Fruit fly (Drosophila melanogaster) whole organism, embryonic: ENCODE measurements around the gene Sema5c.

Experiments
- B-H1 ChIP-seq: fragments of 200-800 bp; sonication (Bioruptor generic); IDR thresholded peaks from 3 replicates; pipeline ENCODE4 v1.3.6; 2022; ENCODE audit warnings: missing biosample characterization, missing genetic modification characterization
- CG10209 ChIP-seq: fragments of 200-800 bp; sonication (Bioruptor generic); optimal IDR thresholded peaks from 3 replicates; lab custom pipeline; 2017; ENCODE audit warnings: missing biosample characterization, mild to moderate bottlenecking, missing genetic modification characterization, missing genetic modification reagents
- CG10543 ChIP-seq: fragments of 200-800 bp; sonication (Bioruptor generic); optimal IDR thresholded peaks from 3 replicates; lab custom pipeline; 2017; ENCODE audit warnings: missing biosample characterization, mild to moderate bottlenecking, missing genetic modification characterization, moderate library complexity
- CG11696 ChIP-seq: fragments of 200-800 bp; sonication (Bioruptor generic); IDR thresholded peaks from 2 replicates; pipeline ENCODE4 v1.3.6; 2022; ENCODE audit warnings: missing biosample characterization, missing genetic modification characterization
- CG13296 ChIP-seq: fragments of 200-800 bp; sonication (Bioruptor generic); optimal IDR thresholded peaks from 3 replicates; lab custom pipeline; 2018; ENCODE audit warnings: missing biosample characterization, mild to moderate bottlenecking, missing genetic modification characterization
- CG13424 ChIP-seq: fragments of 200-800 bp; sonication (Bioruptor generic); optimal IDR thresholded peaks from 2 replicates; lab custom pipeline; 2019; ENCODE audit warnings: missing biosample characterization, mild to moderate bottlenecking, missing genetic modification characterization, moderate library complexity
- CG13624 ChIP-seq: fragments of 200-800 bp; sonication (Bioruptor generic); optimal IDR thresholded peaks from 2 replicates; lab custom pipeline; 2016; ENCODE audit warnings: missing biosample characterization, missing genetic modification characterization
- CG13894 ChIP-seq: fragments of 200-800 bp; sonication (Bioruptor generic); optimal IDR thresholded peaks from 3 replicates; lab custom pipeline; 2018; ENCODE audit warnings: missing biosample characterization, mild to moderate bottlenecking, missing genetic modification characterization, moderate library complexity
- CG14050 ChIP-seq: fragments of 200-800 bp; sonication (Bioruptor generic); IDR thresholded peaks from 3 replicates; pipeline ENCODE4 v1.3.6; 2022; ENCODE audit warnings: missing biosample characterization, missing genetic modification characterization
- CG14710 ChIP-seq: fragments of 200-800 bp; sonication (Bioruptor generic); optimal IDR thresholded peaks from 3 replicates; lab custom pipeline; 2019; ENCODE audit warnings: missing biosample characterization, mild to moderate bottlenecking, missing genetic modification characterization, moderate library complexity
- CG15269 ChIP-seq: fragments of 200-800 bp; sonication (Bioruptor generic); optimal IDR thresholded peaks from 2 replicates; lab custom pipeline; 2018; ENCODE audit warnings: missing biosample characterization, mild to moderate bottlenecking, missing genetic modification characterization, moderate library complexity
- CG17829 ChIP-seq: fragments of 200-800 bp; optimal IDR thresholded peaks from 2 replicates; lab custom pipeline; 2019; ENCODE audit warnings: missing biosample characterization, mild to moderate bottlenecking, missing genetic modification characterization, moderate library complexity
- CG18619 ChIP-seq: fragments of 200-800 bp; sonication (Bioruptor generic); optimal IDR thresholded peaks from 3 replicates; lab custom pipeline; 2017; ENCODE audit warnings: missing biosample characterization, mild to moderate bottlenecking, missing genetic modification characterization
- CG31441 ChIP-seq: fragments of 200-800 bp; sonication (Bioruptor generic); IDR thresholded peaks from 2 replicates; pipeline ENCODE4 v1.3.6; 2022; ENCODE audit warnings: missing biosample characterization, missing genetic modification characterization
- CG5180 ChIP-seq: fragments of 200-800 bp; sonication (Bioruptor generic); optimal IDR thresholded peaks from 3 replicates; lab custom pipeline; 2017; ENCODE audit warnings: missing biosample characterization, missing genetic modification characterization, mild to moderate bottlenecking, moderate library complexity, missing genetic modification reagents
- CG6813 ChIP-seq: fragments of 200-800 bp; sonication (Bioruptor generic); optimal IDR thresholded peaks from 2 replicates; lab custom pipeline; 2017; ENCODE audit warnings: missing biosample characterization, missing genetic modification characterization, mild to moderate bottlenecking, moderate library complexity, missing genetic modification reagents
- CG6854 ChIP-seq: fragments of 200-800 bp; sonication (Bioruptor generic); optimal IDR thresholded peaks from 3 replicates; lab custom pipeline; 2017; ENCODE audit warnings: missing biosample characterization, mild to moderate bottlenecking, missing genetic modification characterization
- CG7745 ChIP-seq: fragments of 200-800 bp; sonication (Bioruptor generic); optimal IDR thresholded peaks from 2 replicates; lab custom pipeline; 2018; ENCODE audit warnings: missing biosample characterization, mild to moderate bottlenecking, missing genetic modification characterization, moderate library complexity
- CG8765 ChIP-seq: fragments of 200-800 bp; sonication (Bioruptor generic); IDR thresholded peaks from 2 replicates; pipeline ENCODE4 v1.3.6; 2022; ENCODE audit warnings: missing biosample characterization, missing genetic modification characterization
- CG9727 ChIP-seq: fragments of 200-800 bp; sonication (Bioruptor generic); optimal IDR thresholded peaks from 3 replicates; lab custom pipeline; 2017; ENCODE audit warnings: missing biosample characterization, mild to moderate bottlenecking, missing genetic modification characterization
- D ChIP-seq, 2 experiments: fragments of 200-800 bp in 1 of 2; fragments of >200 bp in 1 of 2; sonication (Bioruptor generic) in 1 of 2; optimal IDR thresholded peaks; 2 replicates in 1 of 2; 3 replicates in 1 of 2; lab custom pipeline; 2017; ENCODE audit warnings: mild to moderate bottlenecking in 1 of 2, missing biosample characterization in 1 of 2, missing genetic modification characterization in 1 of 2, missing genetic modification reagents in 1 of 2
- D19A ChIP-seq: fragments of 200-800 bp; optimal IDR thresholded peaks from 3 replicates; lab custom pipeline; 2019; ENCODE audit warnings: missing biosample characterization, mild to moderate bottlenecking, missing genetic modification characterization, moderate library complexity
- Doc3 ChIP-seq: fragments of 200-800 bp; sonication (Bioruptor generic); IDR thresholded peaks from 3 replicates; pipeline ENCODE4 v1.3.6; 2022; ENCODE audit warnings: missing biosample characterization, missing genetic modification characterization; ENCODE audit not compliant: partially characterized antibody
- Ets65A ChIP-seq: fragments of 200-800 bp; sonication (Bioruptor generic); peaks from one replicate; lab custom pipeline; 2016; ENCODE audit warnings: missing biosample characterization, missing genetic modification characterization
- Fer3 ChIP-seq: fragments of 200-800 bp; sonication (Bioruptor generic); optimal IDR thresholded peaks from 2 replicates; lab custom pipeline; 2018; ENCODE audit warnings: missing biosample characterization, mild to moderate bottlenecking, missing genetic modification characterization, moderate library complexity
- HLH4C ChIP-seq: fragments of 200-800 bp; sonication (Bioruptor generic); IDR thresholded peaks from 3 replicates; pipeline ENCODE4 v1.3.6; 2022; ENCODE audit warnings: missing biosample characterization, missing genetic modification characterization; ENCODE audit not compliant: partially characterized antibody
- MBD-R2 ChIP-seq: fragments of 200-800 bp; sonication (Bioruptor generic); IDR thresholded peaks from 2 replicates; pipeline ENCODE4 v1.3.6; 2022; ENCODE audit warnings: missing biosample characterization, missing genetic modification characterization
- Meics ChIP-seq: fragments of 200-800 bp; sonication (Bioruptor generic); optimal IDR thresholded peaks from 2 replicates; lab custom pipeline; 2017; ENCODE audit warnings: missing biosample characterization, mild to moderate bottlenecking, missing genetic modification characterization
- NFAT ChIP-seq: fragments of 200-800 bp; sonication (Bioruptor generic); IDR thresholded peaks from 2 replicates; pipeline ENCODE4 v1.3.6; 2022; ENCODE audit warnings: missing biosample characterization, missing genetic modification characterization
- PHDP ChIP-seq: fragments of 200-800 bp; sonication (Bioruptor generic); optimal IDR thresholded peaks from 3 replicates; lab custom pipeline; 2018; ENCODE audit warnings: missing biosample characterization, mild to moderate bottlenecking, missing genetic modification characterization, moderate library complexity
- Taf1 ChIP-seq: fragments of 200-800 bp; sonication (Bioruptor generic); IDR thresholded peaks from 2 replicates; pipeline ENCODE4 v1.3.6; 2022; ENCODE audit warnings: missing biosample characterization, missing genetic modification characterization
- chinmo ChIP-seq: fragments of 200-800 bp; sonication (Bioruptor generic); IDR thresholded peaks from 4 replicates; pipeline ENCODE4 v1.3.6; 2022; ENCODE audit warnings: missing biosample characterization, missing genetic modification characterization; ENCODE audit not compliant: partially characterized antibody
- croc ChIP-seq: fragments of 200-800 bp; sonication (Bioruptor generic); conservative IDR thresholded peaks from 3 replicates; pipeline ENCODE4 v1.3.6; 2022; ENCODE audit warnings: missing biosample characterization, missing genetic modification characterization
- da ChIP-seq: fragments of 200-800 bp; sonication (Bioruptor generic); optimal IDR thresholded peaks from 2 replicates; lab custom pipeline; 2016; ENCODE audit warnings: missing biosample characterization, missing genetic modification characterization
- dmrt11E ChIP-seq: fragments of 200-800 bp; sonication (Bioruptor generic); optimal IDR thresholded peaks from 3 replicates; lab custom pipeline; 2018; ENCODE audit warnings: missing biosample characterization, mild to moderate bottlenecking, missing genetic modification characterization, moderate library complexity
- eve ChIP-seq, 2 experiments: fragments of >200 bp; optimal IDR thresholded peaks; 2 replicates each; lab custom pipeline; 2017; ENCODE audit warnings: missing biosample characterization in 2 of 2, missing genetic modification characterization in 2 of 2
- gce ChIP-seq: fragments of 200-800 bp; sonication (Bioruptor generic); IDR thresholded peaks from 3 replicates; pipeline ENCODE4 v1.3.6; 2022; ENCODE audit warnings: missing biosample characterization, missing genetic modification characterization
- gcm ChIP-seq: fragments of 200-800 bp; sonication (Bioruptor generic); optimal IDR thresholded peaks from 2 replicates; lab custom pipeline; 2019; ENCODE audit warnings: missing biosample characterization, mild to moderate bottlenecking, missing genetic modification characterization, moderate library complexity
- gcm2 ChIP-seq: fragments of 200-800 bp; sonication (Bioruptor generic); optimal IDR thresholded peaks from 2 replicates; lab custom pipeline; 2016; ENCODE audit warnings: missing biosample characterization, missing genetic modification characterization
- pan ChIP-seq, 4 experiments: fragments of >200 bp in 3 of 4; fragments of 200-800 bp in 1 of 4; sonication (Bioruptor generic) in 1 of 4; optimal IDR thresholded peaks in 3 of 4; IDR thresholded peaks in 1 of 4; 2 replicates each; pipeline versions ENCODE4 v1.3.6 to Lab custom; 2017 to 2022; ENCODE audit warnings: missing biosample characterization in 2 of 4, missing genetic modification characterization in 2 of 4, mixed read lengths in 1 of 4
- sc ChIP-seq, 3 experiments: fragments of >200 bp in 2 of 3; fragments of 200-800 bp in 1 of 3; sonication (Bioruptor generic) in 1 of 3; optimal IDR thresholded peaks; 2 replicates in 2 of 3; 3 replicates in 1 of 3; lab custom pipeline; 2017; ENCODE audit warnings: mild to moderate bottlenecking in 1 of 3, missing biosample characterization in 1 of 3, missing genetic modification characterization in 1 of 3, missing genetic modification reagents in 1 of 3
- sens ChIP-seq: fragments of 200-800 bp; sonication (Bioruptor generic); peaks from one replicate; lab custom pipeline; 2016; ENCODE audit warnings: missing biosample characterization, missing genetic modification characterization
- ssp ChIP-seq: fragments of 200-800 bp; sonication (Bioruptor generic); IDR thresholded peaks from 2 replicates; pipeline ENCODE4 v1.3.6; 2022; ENCODE audit warnings: missing biosample characterization, missing genetic modification characterization
- tgo ChIP-seq: fragments of 200-800 bp; sonication (Bioruptor generic); IDR thresholded peaks from 3 replicates; pipeline ENCODE4 v1.3.6; 2022; ENCODE audit warnings: missing biosample characterization, missing genetic modification characterization
- trem ChIP-seq: fragments of 200-800 bp; optimal IDR thresholded peaks from 3 replicates; lab custom pipeline; 2019; ENCODE audit warnings: missing biosample characterization, mild to moderate bottlenecking, missing genetic modification characterization, moderate library complexity
- wek ChIP-seq: fragments of 200-800 bp; sonication (Bioruptor generic); optimal IDR thresholded peaks from 3 replicates; lab custom pipeline; 2018; ENCODE audit warnings: missing biosample characterization, mild to moderate bottlenecking, missing genetic modification characterization, moderate library complexity
- zen ChIP-seq: fragments of 200-800 bp; sonication (Bioruptor generic); optimal IDR thresholded peaks from 3 replicates; lab custom pipeline; 2018; ENCODE audit warnings: missing biosample characterization, mild to moderate bottlenecking, missing genetic modification characterization, moderate library complexity

The Sema5c gene

DNA sequence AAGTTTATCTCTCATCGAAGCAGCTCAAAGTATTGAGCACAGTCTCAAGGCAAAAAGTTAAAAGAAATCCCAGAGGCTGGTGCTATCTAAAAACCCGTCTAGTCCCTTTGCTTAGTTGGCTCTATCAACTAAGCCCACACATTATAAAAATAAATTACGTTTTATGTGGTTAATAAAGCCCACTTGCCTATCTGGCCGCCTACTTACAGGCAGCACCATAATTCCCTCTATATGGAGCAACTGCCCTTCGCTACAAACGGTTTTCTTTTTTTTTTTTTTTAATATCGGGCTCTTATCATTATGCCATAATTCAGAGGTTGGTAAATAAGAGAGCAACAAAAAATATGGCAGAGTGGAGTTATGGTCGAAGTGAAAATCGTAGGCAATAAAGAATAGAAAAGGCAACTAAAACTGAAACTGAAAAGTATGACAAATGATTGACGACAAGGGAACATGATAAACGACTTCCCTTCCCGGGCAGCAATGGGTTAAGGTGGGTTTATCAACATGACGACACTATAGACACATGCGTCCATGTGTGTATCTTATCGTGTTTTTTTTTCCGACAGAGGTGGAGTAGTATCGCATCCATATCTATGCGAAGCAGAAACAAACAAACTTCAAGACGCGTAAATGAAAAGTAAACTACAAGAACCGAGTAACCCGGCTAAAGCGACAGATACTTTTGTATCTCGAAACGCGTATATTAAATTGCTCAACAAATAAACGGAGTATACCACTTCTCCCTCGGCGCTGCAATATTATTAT lies 2.9 kb downstream of the Sema5c start (continued):
- TF ChIP-seq CG18619 (GFP tag; lab: Kevin White, UChicago) (no peak), CG14710 (tag; lab: Kevin White, UChicago) (peak; percentile 47), CG6813 (peak; percentile 23), Meics (GFP tag; lab: Kevin White, UChicago) (no peak), Taf1 (no peak), Ets65A (GFP tag; lab: Kevin White, UChicago) (no peak), dmrt11E (tag; lab: Kevin White, UChicago) (peak; percentile 38), chinmo (GFP tag; lab: Robert Waterston, UW) (0 out of 4 replicates have a peak, but pooled peaks have one; percentile 10), pan (optimal IDR thresholded peaks at IDR 0.05; lab: Kevin White, UChicago) (no peak), pan (GFP tag; optimal IDR thresholded peaks at IDR 0.05 in 1 of 2, IDR thresholded peaks at IDR 0.05 in 1 of 2) (no peak), B-H1 (GFP tag; lab: Robert Waterston, UW) (no peak), CG10209 (GFP tag; lab: Kevin White, UChicago) (peak; percentile 32), CG13296 (GFP tag; lab: Kevin White, UChicago) (peak; percentile 31), sens (peak; percentile 16), HLH4C (no peak), wek (GFP tag; lab: Kevin White, UChicago) (peak; percentile 42), CG9727 (GFP tag; lab: Kevin White, UChicago) (peak; percentile 23), gcm2 (GFP tag; lab: Kevin White, UChicago) (no peak), NFAT (GFP tag; lab: Robert Waterston, UW) (no peak), sc (optimal IDR thresholded peaks at IDR 0.05; lab: Kevin White, UChicago) (no peak), sc (GFP tag; optimal IDR thresholded peaks at IDR 0.05; lab: Kevin White, UChicago) (no peak), CG13424 (tag; lab: Kevin White, UChicago) (peak; percentile 27), Doc3 (GFP tag; lab: Robert Waterston, UW) (no peak), CG14050 (no peak), CG13624 (GFP tag; lab: Kevin White, UChicago) (no peak), zen (tag; lab: Kevin White, UChicago) (no peak), da (GFP tag; lab: Kevin White, UChicago) (no peak), CG13894 (tag; lab: Kevin White, UChicago) (peak; percentile 33), ssp (GFP tag; lab: Robert Waterston, UW) (no peak), CG17829 (peak; percentile 11), CG31441 (GFP tag; lab: Robert Waterston, UW) (0 out of 2 replicates have a peak, but pooled peaks have one; percentile 11), PHDP (tag; lab: Kevin White, UChicago) (peak; percentile 13), eve (GFP tag; optimal IDR thresholded peaks at IDR 0.05; lab: Kevin White, UChicago) (peak in 1 of 2 experiments; percentile 46), D19A (tag; lab: Kevin White, UChicago) (peak; percentile 9), gcm (GFP tag; lab: Kevin White, UChicago) (no peak), Fer3 (peak; percentile 33), trem (tag; lab: Kevin White, UChicago) (no peak), CG15269 (tag; lab: Kevin White, UChicago) (peak; percentile 41), croc (GFP tag; lab: Robert Waterston, UW) (no peak), CG6854 (GFP tag; lab: Kevin White, UChicago) (peak; percentile 25), tgo (GFP tag; lab: Robert Waterston, UW) (no peak), CG7745 (tag; lab: Kevin White, UChicago) (peak; percentile 34), MBD-R2 (peak; percentile 14; the same call in 1 of the 2 replicates), gce (GFP tag; lab: Robert Waterston, UW) (no peak; the same call in 2 of the 3 replicates), CG5180 (GFP tag; lab: Kevin White, UChicago) (peak; percentile 2), CG10543 (GFP tag; lab: Kevin White, UChicago) (peak; percentile 68), CG8765 (GFP tag; lab: Robert Waterston, UW) (no peak), CG11696 (GFP tag; lab: Robert Waterston, UW) (no peak), D (optimal IDR thresholded peaks at IDR 0.05; lab: Kevin White, UChicago) (no peak), D (GFP tag; optimal IDR thresholded peaks at IDR 0.05; lab: Kevin White, UChicago) (peak; percentile 27)
